Worm (Caenorhabditis elegans) whole organism, L2 larva: ENCODE data around the gene C52B9.10.

Experiments
- R02D3.7 ChIP-seq: fragments of 150-350 bp; optimal IDR thresholded peaks from 2 replicates; lab custom pipeline; 2014; ENCODE audit warnings: missing biosample characterization, missing genetic modification characterization
- nhr-237 ChIP-seq: fragments of 150-350 bp; optimal IDR thresholded peaks from 2 replicates; lab custom pipeline; 2014; ENCODE audit warnings: missing biosample characterization, missing genetic modification characterization
- nhr-77 ChIP-seq: fragments of 150-350 bp; optimal IDR thresholded peaks from 2 replicates; lab custom pipeline; 2014; ENCODE audit warnings: missing biosample characterization, missing genetic modification characterization
- peb-1 ChIP-seq: fragments of 150-350 bp; optimal IDR thresholded peaks from 2 replicates; lab custom pipeline; 2014; ENCODE audit warnings: missing biosample characterization, missing genetic modification characterization

ce11 chrX:4295917-4296316, 22.2 kb downstream of the C52B9.10 start:
- TF ChIP-seq R02D3.7 (tag; lab: Kevin White, UChicago): no peak
- TF ChIP-seq peb-1 (tag; lab: Kevin White, UChicago): no peak
- no peak for TF ChIP-seq nhr-77 (tag; lab: Kevin White, UChicago)
- no peak for TF ChIP-seq nhr-237 (tag; lab: Kevin White, UChicago)
